Worm (Caenorhabditis elegans) whole organism, L3 larva: ENCODE results near the gene Y55F3BR.1.

Experiments
- R02D3.7 ChIP-seq: fragments of 150-350 bp; optimal IDR thresholded peaks from 2 replicates; lab custom pipeline; 2014; ENCODE audit warnings: missing biosample characterization, missing genetic modification characterization
- ZK546.5 ChIP-seq: sonication (generic microtip); optimal IDR thresholded peaks from 2 replicates; lab custom pipeline; 2017; ENCODE audit warnings: missing biosample characterization, missing genetic modification characterization
- aly-2 ChIP-seq: fragments of 150-350 bp; optimal IDR thresholded peaks from 2 replicates; lab custom pipeline; 2014; ENCODE audit warnings: missing biosample characterization, missing genetic modification characterization
- ama-1 ChIP-seq: fragments of 150-350 bp; optimal IDR thresholded peaks from 2 replicates; lab custom pipeline; 2018
- ceh-16 ChIP-seq: sonication (generic microtip); optimal IDR thresholded peaks from 2 replicates; lab custom pipeline; 2017; ENCODE audit warnings: missing biosample characterization, missing genetic modification characterization
- ceh-28 ChIP-seq: fragments of 150-350 bp; optimal IDR thresholded peaks from 2 replicates; lab custom pipeline; 2014; ENCODE audit warnings: missing biosample characterization, missing genetic modification reagents, missing genetic modification characterization
- ceh-82 ChIP-seq: fragments of 150-350 bp; optimal IDR thresholded peaks from 2 replicates; lab custom pipeline; 2014; ENCODE audit warnings: missing biosample characterization, missing genetic modification characterization
- ceh-9 ChIP-seq: sonication (generic microtip); optimal IDR thresholded peaks from 2 replicates; lab custom pipeline; 2018; ENCODE audit warnings: missing biosample characterization, missing genetic modification characterization
- daf-12 ChIP-seq: fragments of 150-350 bp; optimal IDR thresholded peaks from 2 replicates; lab custom pipeline; 2014; ENCODE audit warnings: missing biosample characterization, missing genetic modification reagents, missing genetic modification characterization
- egl-27 ChIP-seq: sonication (generic microtip); optimal IDR thresholded peaks from 4 replicates; lab custom pipeline; 2017; ENCODE audit warnings: missing biosample characterization, missing genetic modification reagents, missing genetic modification characterization
- egl-5 ChIP-seq: fragments of 150-350 bp; optimal IDR thresholded peaks from 2 replicates; lab custom pipeline; 2017; ENCODE audit warnings: missing biosample characterization, missing genetic modification reagents, missing genetic modification characterization, inconsistent platforms
- elt-1 ChIP-seq: fragments of 150-350 bp; optimal IDR thresholded peaks from 2 replicates; lab custom pipeline; 2014; ENCODE audit warnings: missing biosample characterization, missing genetic modification characterization
- elt-2 ChIP-seq: sonication (generic microtip); optimal IDR thresholded peaks from 2 replicates; lab custom pipeline; 2016; ENCODE audit warnings: missing genetic modification reagents, mild to moderate bottlenecking, missing genetic modification characterization, missing compliant biosample characterization
- elt-3 ChIP-seq, 3 experiments: fragments of 150-350 bp in 1 of 3; sonication (generic microtip) in 2 of 3; optimal IDR thresholded peaks; 2 replicates in 2 of 3; 4 replicates in 1 of 3; lab custom pipeline; 2014 to 2017; ENCODE audit warnings: missing biosample characterization in 3 of 3, missing genetic modification characterization in 3 of 3
- eor-1 ChIP-seq, 2 experiments: fragments of 150-350 bp; optimal IDR thresholded peaks; 2 replicates each; lab custom pipeline; 2014 to 2018; ENCODE audit warnings: missing biosample characterization in 2 of 2, missing genetic modification characterization in 2 of 2
- fkh-10 ChIP-seq: sonication (generic microtip); optimal IDR thresholded peaks from 2 replicates; lab custom pipeline; 2017; ENCODE audit warnings: missing biosample characterization, missing genetic modification reagents, missing genetic modification characterization
- fkh-2 ChIP-seq: fragments of 150-350 bp; optimal IDR thresholded peaks from 2 replicates; lab custom pipeline; 2014; ENCODE audit warnings: missing biosample characterization, missing genetic modification reagents, missing genetic modification characterization
- fos-1 ChIP-seq: fragments of 150-350 bp; optimal IDR thresholded peaks from 2 replicates; lab custom pipeline; 2014; ENCODE audit warnings: missing biosample characterization, missing genetic modification characterization
- hmg-11 ChIP-seq: sonication (generic microtip); optimal IDR thresholded peaks from 2 replicates; lab custom pipeline; 2016; ENCODE audit warnings: missing genetic modification characterization, missing compliant biosample characterization
- jun-1 ChIP-seq: fragments of 150-350 bp; optimal IDR thresholded peaks from 2 replicates; lab custom pipeline; 2014; ENCODE audit warnings: missing biosample characterization, missing genetic modification reagents, missing genetic modification characterization
- lin-15B ChIP-seq: fragments of 150-350 bp; optimal IDR thresholded peaks from 2 replicates; lab custom pipeline; 2014; ENCODE audit warnings: missing biosample characterization, missing genetic modification characterization
- lin-39 ChIP-seq: fragments of 150-350 bp; optimal IDR thresholded peaks from 2 replicates; lab custom pipeline; 2018; ENCODE audit warnings: missing biosample characterization, missing genetic modification reagents, missing genetic modification characterization
- lsy-12 ChIP-seq: sonication (generic microtip); optimal IDR thresholded peaks from 2 replicates; lab custom pipeline; 2016; ENCODE audit warnings: mild to moderate bottlenecking, missing genetic modification characterization, missing compliant biosample characterization
- mdl-1 ChIP-seq: fragments of 150-350 bp; optimal IDR thresholded peaks from 2 replicates; lab custom pipeline; 2014; ENCODE audit warnings: missing biosample characterization, missing genetic modification characterization
- mml-1 ChIP-seq: fragments of 150-350 bp; sonication (generic microtip); optimal IDR thresholded peaks from 3 replicates; lab custom pipeline; 2014; ENCODE audit warnings: missing biosample characterization, missing genetic modification characterization
- nfya-1 ChIP-seq: sonication (generic microtip); optimal IDR thresholded peaks from 2 replicates; lab custom pipeline; 2017; ENCODE audit warnings: missing genetic modification characterization, mild to moderate bottlenecking, missing compliant biosample characterization, antibody characterized with exemption, moderate library complexity; ENCODE audit not compliant: insufficient read depth
- nhr-11 ChIP-seq: fragments of 150-350 bp; optimal IDR thresholded peaks from 2 replicates; lab custom pipeline; 2014; ENCODE audit warnings: missing biosample characterization, missing genetic modification characterization
- nhr-12 ChIP-seq: fragments of 150-350 bp; optimal IDR thresholded peaks from 2 replicates; lab custom pipeline; 2014; ENCODE audit warnings: missing biosample characterization, missing genetic modification characterization
- nhr-23 ChIP-seq: fragments of 150-350 bp; optimal IDR thresholded peaks from 2 replicates; lab custom pipeline; 2014; ENCODE audit warnings: missing biosample characterization, missing genetic modification reagents, missing genetic modification characterization
- nhr-237 ChIP-seq: fragments of 150-350 bp; optimal IDR thresholded peaks from 2 replicates; lab custom pipeline; 2014; ENCODE audit warnings: missing biosample characterization, missing genetic modification characterization
- nhr-25 ChIP-seq: sonication (generic microtip); optimal IDR thresholded peaks from 2 replicates; lab custom pipeline; 2017; ENCODE audit warnings: missing biosample characterization, missing genetic modification characterization
- nhr-28 ChIP-seq: fragments of 150-350 bp; optimal IDR thresholded peaks from 2 replicates; lab custom pipeline; 2014; ENCODE audit warnings: missing biosample characterization, missing genetic modification characterization
- nhr-43 ChIP-seq: sonication (generic microtip); optimal IDR thresholded peaks from 2 replicates; lab custom pipeline; 2016; ENCODE audit warnings: mild to moderate bottlenecking, missing genetic modification characterization, missing compliant biosample characterization; ENCODE audit not compliant: poor library complexity, severe bottlenecking
- nhr-67 ChIP-seq: fragments of 150-350 bp; optimal IDR thresholded peaks from 2 replicates; lab custom pipeline; 2014; ENCODE audit warnings: missing biosample characterization, missing genetic modification characterization
- nhr-76 ChIP-seq: fragments of 150-350 bp; sonication (generic microtip); optimal IDR thresholded peaks from 5 replicates; lab custom pipeline; 2014; ENCODE audit warnings: missing biosample characterization, missing genetic modification characterization
- nhr-77 ChIP-seq: fragments of 150-350 bp; optimal IDR thresholded peaks from 2 replicates; lab custom pipeline; 2014; ENCODE audit warnings: missing biosample characterization, missing genetic modification characterization
- pha-4 ChIP-seq: fragments of 150-350 bp; optimal IDR thresholded peaks from 2 replicates; lab custom pipeline; 2014; ENCODE audit warnings: missing biosample characterization, missing genetic modification reagents, missing genetic modification characterization
- pqm-1 ChIP-seq: fragments of 150-350 bp; optimal IDR thresholded peaks from 2 replicates; lab custom pipeline; 2017; ENCODE audit warnings: missing biosample characterization, missing genetic modification characterization, inconsistent platforms
- sea-2 ChIP-seq: fragments of 150-350 bp; sonication (generic microtip); optimal IDR thresholded peaks from 4 replicates; lab custom pipeline; 2014; ENCODE audit warnings: missing biosample characterization, missing genetic modification reagents, missing genetic modification characterization
- skn-1 ChIP-seq: fragments of 150-350 bp; optimal IDR thresholded peaks from 2 replicates; lab custom pipeline; 2014; ENCODE audit warnings: missing biosample characterization, missing genetic modification characterization
- snpc-4 ChIP-seq: fragments of 150-350 bp; optimal IDR thresholded peaks from 2 replicates; lab custom pipeline; 2014; ENCODE audit warnings: missing biosample characterization, missing genetic modification characterization
- tbx-2 ChIP-seq: sonication (generic microtip); optimal IDR thresholded peaks from 2 replicates; lab custom pipeline; 2016; ENCODE audit warnings: mild to moderate bottlenecking, missing genetic modification characterization, missing compliant biosample characterization
- unc-39 ChIP-seq: sonication (generic microtip); optimal IDR thresholded peaks from 4 replicates; lab custom pipeline; 2017; ENCODE audit warnings: missing biosample characterization, missing genetic modification characterization
- unc-62 ChIP-seq: fragments of 150-350 bp; sonication (generic microtip); optimal IDR thresholded peaks from 4 replicates; lab custom pipeline; 2014; ENCODE audit warnings: missing biosample characterization, missing genetic modification reagents, missing genetic modification characterization
- zag-1 ChIP-seq: fragments of 150-350 bp; optimal IDR thresholded peaks from 2 replicates; lab custom pipeline; 2014; ENCODE audit warnings: missing biosample characterization, missing genetic modification characterization
- ztf-11 ChIP-seq: fragments of 150-350 bp; optimal IDR thresholded peaks from 2 replicates; lab custom pipeline; 2014; ENCODE audit warnings: missing biosample characterization, missing genetic modification characterization
- ztf-4 ChIP-seq: fragments of 150-350 bp; optimal IDR thresholded peaks from 2 replicates; lab custom pipeline; 2014; ENCODE audit warnings: missing biosample characterization, missing genetic modification characterization

Gene Y55F3BR.1

DNA sequence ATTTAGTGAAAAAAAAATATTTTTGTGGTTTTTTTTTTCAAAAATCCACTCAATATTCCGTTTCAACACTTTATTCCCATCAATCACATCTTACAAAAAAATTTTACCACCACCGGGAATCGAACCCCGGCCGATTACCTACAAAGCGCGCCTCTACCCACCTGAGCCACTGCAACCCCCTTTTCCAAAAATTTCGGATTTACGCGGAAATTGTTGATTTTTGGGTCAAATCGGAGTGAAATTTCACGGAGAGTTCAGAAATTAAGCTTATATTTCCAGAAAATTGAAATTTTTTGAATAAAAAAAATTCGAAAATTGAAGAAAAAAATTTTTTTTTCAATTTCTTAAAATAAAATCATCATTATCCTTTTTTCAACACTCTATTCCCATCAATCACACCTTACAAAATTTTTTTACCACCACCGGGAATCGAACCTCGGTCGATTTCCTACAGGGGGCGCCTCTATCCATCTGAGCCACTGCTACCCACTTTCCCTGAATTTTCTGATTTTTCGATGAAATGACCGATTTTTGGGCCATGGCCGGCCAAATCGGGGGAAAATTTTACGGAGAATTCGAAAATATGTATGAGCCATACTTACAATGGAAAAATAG lies 1.3 kb upstream of the Y55F3BR.1 start:
- TF ChIP-seq unc-39 (no peak), mdl-1 (tag; lab: Kevin White, UChicago) (no peak)
- TF ChIP-seq, all 47 proteins: peak for 0

DNA sequence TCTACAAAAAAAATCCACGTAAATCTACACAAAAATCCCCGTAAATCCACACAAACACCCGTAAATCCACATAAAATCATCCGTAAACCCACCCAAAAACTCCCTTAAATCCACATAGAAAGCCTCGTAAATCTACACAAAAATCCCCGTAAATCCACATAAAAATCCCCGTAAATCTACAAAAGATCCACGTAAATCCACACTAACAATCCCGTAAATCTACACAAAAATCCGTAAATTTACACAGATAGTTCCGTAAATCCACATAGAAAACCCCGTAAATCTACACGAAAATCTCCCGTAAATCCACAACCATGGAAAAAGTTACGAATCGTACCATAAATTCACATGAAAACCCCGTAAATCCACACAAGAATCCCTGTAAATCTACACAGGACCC lies 4.0 kb downstream of the Y55F3BR.1 start:
- TF ChIP-seq nhr-43 (tag; lab: Kevin White, UChicago) (no peak), pha-4 (no peak), elt-1 (no peak), elt-2 (no peak)

DNA sequence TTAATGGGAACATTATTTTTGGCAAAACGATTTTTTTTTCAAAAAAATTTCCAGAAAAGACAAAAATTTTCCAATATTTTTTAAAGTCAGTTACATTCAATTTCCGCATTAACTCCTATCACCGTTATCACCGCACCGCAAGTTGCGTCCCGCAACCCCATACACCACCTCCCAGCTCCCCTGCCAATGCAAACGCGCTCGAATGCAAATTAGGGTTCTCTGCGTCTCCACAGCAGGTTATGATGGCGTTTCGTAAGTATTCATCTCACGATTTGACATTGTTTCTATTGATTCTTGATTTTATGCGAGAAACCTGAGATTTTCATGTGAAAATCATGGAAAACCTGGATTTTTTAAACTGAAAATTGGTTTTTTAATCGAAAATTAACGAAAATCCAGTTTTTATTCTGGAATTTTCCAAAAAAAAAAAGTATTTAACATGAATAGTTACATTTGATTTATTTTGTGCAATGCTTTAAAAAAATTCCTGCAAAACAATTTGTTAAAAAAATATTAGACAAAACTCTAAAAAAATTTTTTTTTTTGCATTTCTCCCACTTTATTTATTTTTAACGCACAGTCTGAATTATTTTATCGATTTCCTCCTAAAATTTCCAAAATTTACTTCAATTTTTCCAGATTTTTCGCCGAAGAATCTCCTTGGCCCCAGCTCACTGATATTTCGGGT lies 10.3 kb downstream of the Y55F3BR.1 start, which contains the start of gene mak-2:
TSS of gene mak-2 (plus strand) at position 638 of the 688 bp plus-strand sequence.
- peak; percentile 96 for TF ChIP-seq lin-39
- TF ChIP-seq ZK546.5 (tag; lab: Kevin White, UChicago), result no peak
- TF ChIP-seq ceh-28 (tag; lab: Kevin White, UChicago), result peak; percentile 62
- TF ChIP-seq zag-1 (tag; lab: Kevin White, UChicago), result no peak
- no peak for TF ChIP-seq aly-2 (tag; lab: Kevin White, UChicago)
- peak; percentile 63 for TF ChIP-seq nhr-25 (tag; lab: Kevin White, UChicago)
- no peak for TF ChIP-seq fos-1 (tag; lab: Kevin White, UChicago)
- peak; percentile 75 for TF ChIP-seq elt-2
- no peak for TF ChIP-seq unc-39
- no peak for TF ChIP-seq nhr-237 (tag; lab: Kevin White, UChicago)
- TF ChIP-seq ama-1 (lab: Kevin White, UChicago), result peak; percentile 59
- TF ChIP-seq nhr-12 (tag; lab: Kevin White, UChicago), result no peak
- peak; percentile 87 for TF ChIP-seq pha-4
- peak; percentile 55 for TF ChIP-seq skn-1 (tag; lab: Kevin White, UChicago)
- no peak for TF ChIP-seq nhr-28 (tag; lab: Kevin White, UChicago)
- peak; percentile 58 for TF ChIP-seq pqm-1 (tag; lab: Kevin White, UChicago)
- no peak for TF ChIP-seq daf-12 (tag; lab: Kevin White, UChicago)
- peak; percentile 13 for TF ChIP-seq tbx-2 (tag; lab: Kevin White, UChicago)
- TF ChIP-seq jun-1 (tag; lab: Kevin White, UChicago), result peak; percentile 54
- peak; percentile 91 for TF ChIP-seq lin-15B (tag; lab: Kevin White, UChicago)
- no peak for TF ChIP-seq ceh-16 (tag; lab: Kevin White, UChicago)
- peak; percentile 66 for TF ChIP-seq egl-5
- TF ChIP-seq nhr-43 (tag; lab: Kevin White, UChicago), result no peak
- no peak for TF ChIP-seq nhr-11 (tag; lab: Kevin White, UChicago)
- TF ChIP-seq lsy-12 (tag; lab: Kevin White, UChicago), result no peak
- no peak for TF ChIP-seq mml-1 (tag; lab: Kevin White, UChicago)
- no peak for TF ChIP-seq ztf-11
- no peak for TF ChIP-seq ztf-4 (tag; lab: Kevin White, UChicago)
- no peak for TF ChIP-seq sea-2 (GFP tag; lab: Kevin White, UChicago)
- no peak for TF ChIP-seq ceh-82 (tag; lab: Kevin White, UChicago)
- no peak for TF ChIP-seq fkh-10 (GFP tag; lab: Kevin White, UChicago)
- no peak for TF ChIP-seq egl-27 (tag; lab: Kevin White, UChicago)
- no peak for TF ChIP-seq unc-62 (GFP tag; lab: Kevin White, UChicago)
- no peak for TF ChIP-seq nhr-76
- TF ChIP-seq nfya-1 (tag; lab: Kevin White, UChicago), result peak; percentile 66
- no peak for TF ChIP-seq ceh-9 (tag; lab: Kevin White, UChicago)
- TF ChIP-seq nhr-67 (tag; lab: Kevin White, UChicago), result no peak
- TF ChIP-seq elt-1, result no peak
- no peak for TF ChIP-seq eor-1 (tag; optimal IDR thresholded peaks at IDR 0.05; lab: Kevin White, UChicago)
- TF ChIP-seq R02D3.7, result peak; percentile 36
- TF ChIP-seq snpc-4 (tag; lab: Kevin White, UChicago), result peak; percentile 83
- no peak for TF ChIP-seq elt-3 (tag; optimal IDR thresholded peaks at IDR 0.05; lab: Kevin White, UChicago)
- no peak for TF ChIP-seq fkh-2 (tag; lab: Kevin White, UChicago)
- TF ChIP-seq hmg-11, result peak; percentile 67
- TF ChIP-seq mdl-1 (tag; lab: Kevin White, UChicago), result no peak
- no peak for TF ChIP-seq nhr-77
- peak; percentile 80 for TF ChIP-seq nhr-23
